Fruit fly (Drosophila melanogaster) whole organism, wandering third instar larva: ENCODE results near the gene CG10646.

Source experiments
- Dif ChIP-seq: fragments of 200-275, 200-300 bp; sonication (Bioruptor generic); optimal IDR thresholded peaks from 2 replicates; lab custom pipeline; 2018; ENCODE audit warnings: missing biosample characterization, missing genetic modification characterization; ENCODE audit not compliant: partially characterized antibody
- HLH106 ChIP-seq: fragments of 200-800 bp; optimal IDR thresholded peaks from 3 replicates; lab custom pipeline; 2019; ENCODE audit warnings: missing biosample characterization, mild to moderate bottlenecking, missing genetic modification characterization, moderate library complexity
- OdsH ChIP-seq: fragments of 200-800 bp; sonication (Bioruptor generic); optimal IDR thresholded peaks from 2 replicates; lab custom pipeline; 2016; ENCODE audit warnings: missing biosample characterization, mild to moderate bottlenecking, missing genetic modification characterization
- foxo ChIP-seq, 2 experiments: fragments of 200-800 bp; sonication (Bioruptor generic); optimal IDR thresholded peaks; 2 replicates in 1 of 2; 3 replicates in 1 of 2; lab custom pipeline; 2016 to 2017; ENCODE audit warnings: missing biosample characterization in 2 of 2, missing genetic modification characterization in 2 of 2
- fru ChIP-seq: fragments of 200-800 bp; sonication (Bioruptor generic); optimal IDR thresholded peaks from 3 replicates; lab custom pipeline; 2016; ENCODE audit warnings: missing biosample characterization, mild to moderate bottlenecking, missing genetic modification characterization
- jim ChIP-seq: fragments of 175-275, 200-325 bp; sonication (Bioruptor generic); optimal IDR thresholded peaks from 2 replicates; lab custom pipeline; 2016; ENCODE audit warnings: missing biosample characterization, mild to moderate bottlenecking, missing genetic modification characterization
- lola ChIP-seq: fragments of >200 bp; optimal IDR thresholded peaks from 2 replicates; lab custom pipeline; 2017; ENCODE audit warnings: missing biosample characterization, missing genetic modification characterization
- psq ChIP-seq: fragments of 200-800 bp; sonication (Bioruptor generic); optimal IDR thresholded peaks from 3 replicates; lab custom pipeline; 2017; ENCODE audit warnings: missing biosample characterization, mild to moderate bottlenecking, missing genetic modification characterization, moderate library complexity
- woc ChIP-seq: sonication (Bioruptor generic); optimal IDR thresholded peaks from 2 replicates; lab custom pipeline; 2016; ENCODE audit warnings: missing biosample characterization, mild to moderate bottlenecking, missing genetic modification characterization

DNA sequence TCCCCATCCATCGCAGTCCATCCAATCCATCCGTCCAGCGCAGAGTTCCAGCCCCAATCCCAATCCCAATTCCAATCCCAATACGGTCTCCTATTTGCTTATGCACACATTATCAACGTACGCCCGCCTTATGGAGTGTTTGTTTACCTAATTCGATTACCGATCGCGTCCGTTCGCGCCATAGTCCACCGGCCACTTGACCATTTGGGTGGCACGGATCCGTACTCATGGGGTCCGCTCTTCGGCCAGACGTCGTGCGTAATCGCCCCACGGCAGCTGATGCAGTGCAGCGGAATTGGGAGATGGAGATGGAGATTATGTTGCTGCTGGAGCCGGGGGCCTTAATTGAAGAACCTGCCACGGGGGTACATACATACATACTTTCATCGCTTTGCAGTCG, 33.2 kb downstream of the CG10646 start:
- TF ChIP-seq foxo (GFP tag; optimal IDR thresholded peaks at IDR 0.05; lab: Kevin White, UChicago) (no peak), HLH106 (no peak), psq (no peak), fru (GFP tag; lab: Kevin White, UChicago) (no peak), Dif (GFP tag; lab: Kevin White, UChicago) (no peak), woc (GFP tag; lab: Kevin White, UChicago) (no peak), OdsH (GFP tag; lab: Kevin White, UChicago) (no peak), lola (GFP tag; lab: Kevin White, UChicago) (no peak), jim (GFP tag; lab: Kevin White, UChicago) (no peak)
